Worm (Caenorhabditis elegans) whole organism, L2 larva: ENCODE measurements around the gene T23G4.127.

ENCODE experiments used
- C34F6.9 ChIP-seq: fragments of 150-350 bp; optimal IDR thresholded peaks from 2 replicates; lab custom pipeline; 2014; ENCODE audit warnings: missing biosample characterization, missing genetic modification characterization
- Y55F3AM.14 ChIP-seq: fragments of 200-800 bp; sonication (Bioruptor generic); optimal IDR thresholded peaks from 2 replicates; lab custom pipeline; 2018; ENCODE audit warnings: mild to moderate bottlenecking, missing genetic modification characterization, missing compliant biosample characterization
- blmp-1 ChIP-seq: sonication (generic microtip); optimal IDR thresholded peaks from 2 replicates; lab custom pipeline; 2017; ENCODE audit warnings: missing genetic modification characterization, mild to moderate bottlenecking, missing compliant biosample characterization, antibody characterized with exemption, moderate library complexity; ENCODE audit not compliant: insufficient read depth
- ceh-16 ChIP-seq: fragments of 150-350 bp; optimal IDR thresholded peaks from 2 replicates; lab custom pipeline; 2014; ENCODE audit warnings: missing biosample characterization, missing genetic modification characterization
- elt-1 ChIP-seq: fragments of 150-350 bp; optimal IDR thresholded peaks from 2 replicates; lab custom pipeline; 2014; ENCODE audit warnings: missing biosample characterization, missing genetic modification characterization
- elt-3 ChIP-seq: sonication (generic microtip); optimal IDR thresholded peaks from 2 replicates; lab custom pipeline; 2017; ENCODE audit warnings: missing biosample characterization, missing genetic modification characterization
- fos-1 ChIP-seq: fragments of 150-350 bp; optimal IDR thresholded peaks from 2 replicates; lab custom pipeline; 2014; ENCODE audit warnings: missing biosample characterization, missing genetic modification characterization
- gmeb-1 ChIP-seq: fragments of 150-350 bp; optimal IDR thresholded peaks from 2 replicates; lab custom pipeline; 2014; ENCODE audit warnings: missing biosample characterization, missing genetic modification characterization
- lin-11 ChIP-seq: fragments of 150-350 bp; sonication (generic microtip); optimal IDR thresholded peaks from 2 replicates; lab custom pipeline; 2014; ENCODE audit warnings: missing biosample characterization, missing genetic modification characterization, inconsistent platforms, mixed read lengths
- lin-13 ChIP-seq: fragments of 150-350 bp; optimal IDR thresholded peaks from 2 replicates; lab custom pipeline; 2014; ENCODE audit warnings: missing biosample characterization, missing genetic modification reagents, missing genetic modification characterization
- lin-39 ChIP-seq: fragments of 150-350 bp; optimal IDR thresholded peaks from 2 replicates; lab custom pipeline; 2014; ENCODE audit warnings: missing biosample characterization, missing genetic modification reagents, missing genetic modification characterization
- lsy-2 ChIP-seq, 2 experiments: fragments of 150-350 bp in 1 of 2; sonication (generic microtip) in 1 of 2; optimal IDR thresholded peaks; 2 replicates each; lab custom pipeline; 2014 to 2017; ENCODE audit warnings: missing biosample characterization in 2 of 2, missing genetic modification characterization in 2 of 2
- mbf-1 ChIP-seq: sonication (generic microtip); optimal IDR thresholded peaks from 2 replicates; lab custom pipeline; 2017; ENCODE audit warnings: missing biosample characterization, missing genetic modification characterization
- nhr-11 ChIP-seq: fragments of 150-350 bp; optimal IDR thresholded peaks from 2 replicates; lab custom pipeline; 2014; ENCODE audit warnings: missing biosample characterization, missing genetic modification characterization
- nhr-23 ChIP-seq: fragments of 150-350 bp; optimal IDR thresholded peaks from 2 replicates; lab custom pipeline; 2014; ENCODE audit warnings: missing biosample characterization, missing genetic modification reagents, missing genetic modification characterization
- nhr-25 ChIP-seq: fragments of 150-350 bp; sonication (generic microtip); optimal IDR thresholded peaks from 3 replicates; lab custom pipeline; 2014; ENCODE audit warnings: missing biosample characterization, missing genetic modification characterization
- nhr-6 ChIP-seq: fragments of 150-350 bp; optimal IDR thresholded peaks from 2 replicates; lab custom pipeline; 2014; ENCODE audit warnings: missing biosample characterization, missing genetic modification characterization
- nhr-77 ChIP-seq: fragments of 150-350 bp; optimal IDR thresholded peaks from 2 replicates; lab custom pipeline; 2014; ENCODE audit warnings: missing biosample characterization, missing genetic modification characterization
- sem-4 ChIP-seq: fragments of 150-350 bp; optimal IDR thresholded peaks from 2 replicates; lab custom pipeline; 2014; ENCODE audit warnings: missing biosample characterization, missing genetic modification reagents, missing genetic modification characterization
- skn-1 ChIP-seq: sonication (generic microtip); optimal IDR thresholded peaks from 2 replicates; lab custom pipeline; 2017; ENCODE audit warnings: missing biosample characterization, missing genetic modification characterization
- sma-3 ChIP-seq: sonication (generic microtip); optimal IDR thresholded peaks from 2 replicates; lab custom pipeline; 2016; ENCODE audit warnings: missing genetic modification reagents, missing genetic modification characterization, missing compliant biosample characterization
- sma-9 ChIP-seq, 2 experiments: fragments of 150-350 bp in 1 of 2; sonication (generic microtip) in 1 of 2; optimal IDR thresholded peaks; 2 replicates each; lab custom pipeline; 2014 to 2016; ENCODE audit warnings: missing genetic modification characterization in 2 of 2, mild to moderate bottlenecking in 1 of 2, missing biosample characterization in 1 of 2, missing compliant biosample characterization in 1 of 2, missing genetic modification reagents in 1 of 2, moderate library complexity in 1 of 2
- unc-62 ChIP-seq: fragments of 150-350 bp; optimal IDR thresholded peaks from 2 replicates; lab custom pipeline; 2014; ENCODE audit warnings: missing biosample characterization, missing genetic modification reagents, missing genetic modification characterization
- zag-1 ChIP-seq: fragments of 150-350 bp; optimal IDR thresholded peaks from 2 replicates; lab custom pipeline; 2014; ENCODE audit warnings: missing biosample characterization, missing genetic modification characterization
- ztf-1 ChIP-seq: fragments of 200-800 bp; sonication (Bioruptor generic); conservative IDR thresholded peaks from 2 replicates; pipeline ENCODE4 v1.3.6; 2022; ENCODE audit warnings: missing genetic modification characterization, missing compliant biosample characterization
- ztf-11 ChIP-seq: sonication (generic microtip); optimal IDR thresholded peaks from 2 replicates; lab custom pipeline; 2017; ENCODE audit warnings: missing biosample characterization, missing genetic modification characterization
- ztf-4 ChIP-seq: fragments of 150-350 bp; optimal IDR thresholded peaks from 2 replicates; lab custom pipeline; 2014; ENCODE audit warnings: missing biosample characterization, missing genetic modification characterization

T23G4.127 gene

ce11 chrIV:13647558-13647957 is 50.9 kb downstream of the T23G4.127 start, which contains the start of gene ule-4:
TSS of gene ule-4 (minus strand) at chrIV:13647658.
- TF ChIP-seq ztf-4 (tag; lab: Kevin White, UChicago): no peak
- no peak for TF ChIP-seq unc-62 (GFP tag; lab: Kevin White, UChicago)
- TF ChIP-seq nhr-23: no peak
- TF ChIP-seq elt-1 (tag; lab: Kevin White, UChicago): no peak
- no peak for TF ChIP-seq Y55F3AM.14 (GFP tag; lab: Kevin White, UChicago)
- TF ChIP-seq ztf-11 (tag; lab: Kevin White, UChicago): no peak
- no peak for TF ChIP-seq nhr-77 (tag; lab: Kevin White, UChicago)
- no peak for TF ChIP-seq lin-39 (tag; lab: Kevin White, UChicago)
- no peak for TF ChIP-seq skn-1 (tag; lab: Kevin White, UChicago)
- no peak for TF ChIP-seq zag-1 (tag; lab: Kevin White, UChicago)
- TF ChIP-seq lin-11 (tag; lab: Kevin White, UChicago): no peak
- no peak for TF ChIP-seq ceh-16 (tag; lab: Kevin White, UChicago)
- TF ChIP-seq lsy-2 (tag; optimal IDR thresholded peaks at IDR 0.05; lab: Kevin White, UChicago): no peak
- no peak for TF ChIP-seq sem-4
- no peak for TF ChIP-seq lin-13 (GFP tag; lab: Kevin White, UChicago)
- no peak for TF ChIP-seq blmp-1 (tag; lab: Kevin White, UChicago)
- TF ChIP-seq mbf-1 (tag; lab: Kevin White, UChicago): no peak

DNA sequence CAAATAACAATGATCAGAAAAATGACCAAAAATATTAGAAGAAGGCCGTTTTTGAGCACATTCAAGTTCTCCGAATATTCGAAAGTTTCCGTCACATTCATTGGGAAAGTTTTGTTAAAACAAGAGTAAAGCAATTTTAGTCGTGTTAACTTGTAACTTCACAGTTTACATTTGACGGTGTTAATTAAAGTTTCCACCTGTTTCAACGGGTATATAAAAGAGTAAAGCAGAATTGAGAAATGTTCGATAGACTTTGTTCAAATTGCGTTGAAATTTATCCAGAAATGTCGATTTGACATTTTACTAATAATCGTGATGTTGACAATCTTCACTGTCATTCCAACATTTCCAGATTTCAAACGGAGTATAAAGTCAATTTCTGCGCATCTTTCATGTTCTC is 52.7 kb downstream of the T23G4.127 start, which contains the start of gene srz-29:
srz-29 (minus strand) TSS at position 101 of the 400 bp plus-strand sequence.
- TF ChIP-seq fos-1 (tag; lab: Kevin White, UChicago) (no peak), gmeb-1 (no peak), C34F6.9 (tag; lab: Kevin White, UChicago) (no peak), elt-1 (tag; lab: Kevin White, UChicago) (no peak), lin-13 (GFP tag; lab: Kevin White, UChicago) (no peak), nhr-11 (tag; lab: Kevin White, UChicago) (no peak), Y55F3AM.14 (GFP tag; lab: Kevin White, UChicago) (no peak), lin-39 (tag; lab: Kevin White, UChicago) (no peak), sma-9 (GFP tag; optimal IDR thresholded peaks at IDR 0.05; lab: Kevin White, UChicago) (no peak), sma-9 (tag; optimal IDR thresholded peaks at IDR 0.05; lab: Kevin White, UChicago) (no peak), sma-3 (GFP tag; lab: Kevin White, UChicago) (no peak), nhr-25 (tag; lab: Kevin White, UChicago) (no peak), elt-3 (tag; lab: Kevin White, UChicago) (no peak), ztf-1 (GFP tag; lab: Robert Waterston, UW) (no peak), zag-1 (tag; lab: Kevin White, UChicago) (no peak), nhr-6 (tag; lab: Kevin White, UChicago) (no peak)
